Worm (Caenorhabditis elegans) whole organism, L4 larva: ENCODE measurements around the gene meg-2.

Source experiments
- F10B5.3 ChIP-seq: sonication (generic microtip); optimal IDR thresholded peaks from 2 replicates; lab custom pipeline; 2016; ENCODE audit warnings: mild to moderate bottlenecking, missing genetic modification characterization, missing compliant biosample characterization
- F49E8.2 ChIP-seq: sonication (generic microtip); optimal IDR thresholded peaks from 2 replicates; lab custom pipeline; 2016; ENCODE audit warnings: missing compliant biosample characterization, mild to moderate bottlenecking, missing genetic modification characterization, borderline replicate concordance
- R02D3.7 ChIP-seq: fragments of 150-350 bp; sonication (generic microtip); optimal IDR thresholded peaks from 3 replicates; lab custom pipeline; 2014; ENCODE audit warnings: missing biosample characterization, missing genetic modification characterization
- Y48G9A.11 ChIP-seq: fragments of 200-800 bp; sonication (Bioruptor generic); IDR thresholded peaks from 2 replicates; pipeline ENCODE4 v1.3.6; 2022; ENCODE audit warnings: missing genetic modification reagents, missing genetic modification characterization, missing compliant biosample characterization
- Y5F2A.4 ChIP-seq: fragments of 200-800 bp; sonication (Bioruptor generic); optimal IDR thresholded peaks from 2 replicates; lab custom pipeline; 2018; ENCODE audit warnings: mild to moderate bottlenecking, missing genetic modification characterization, missing compliant biosample characterization
- ZK337.2 ChIP-seq: fragments of 200-800 bp; sonication (Bioruptor generic); IDR thresholded peaks from 2 replicates; pipeline ENCODE4 v1.3.6; 2022; ENCODE audit warnings: missing genetic modification reagents, missing genetic modification characterization, missing compliant biosample characterization
- ZK546.5 ChIP-seq, 2 experiments: sonication (generic microtip); optimal IDR thresholded peaks; 2 replicates each; lab custom pipeline; 2017; ENCODE audit warnings: missing biosample characterization in 2 of 2, missing genetic modification characterization in 2 of 2
- aly-2 ChIP-seq: sonication (generic microtip); optimal IDR thresholded peaks from 2 replicates; lab custom pipeline; 2018; ENCODE audit warnings: missing biosample characterization, missing genetic modification characterization
- ceh-62 ChIP-seq: sonication (generic microtip); optimal IDR thresholded peaks from 2 replicates; lab custom pipeline; 2017; ENCODE audit warnings: missing biosample characterization, missing genetic modification characterization
- ceh-82 ChIP-seq: sonication (generic microtip); optimal IDR thresholded peaks from 2 replicates; lab custom pipeline; 2017; ENCODE audit warnings: missing biosample characterization, missing genetic modification characterization
- ces-1 ChIP-seq: fragments of 150-350 bp; sonication (generic microtip); optimal IDR thresholded peaks from 4 replicates; lab custom pipeline; 2014; ENCODE audit warnings: missing biosample characterization, missing genetic modification reagents, missing genetic modification characterization
- daf-12 ChIP-seq: fragments of 150-350 bp; optimal IDR thresholded peaks from 2 replicates; lab custom pipeline; 2014; ENCODE audit warnings: missing biosample characterization, missing genetic modification reagents, missing genetic modification characterization
- daf-16 ChIP-seq, 3 experiments: sonication (generic microtip); optimal IDR thresholded peaks; 2 replicates each; lab custom pipeline; 2016 to 2017; ENCODE audit warnings: missing genetic modification characterization in 3 of 3, missing genetic modification reagents in 3 of 3, mild to moderate bottlenecking in 2 of 3, missing compliant biosample characterization in 2 of 3, missing biosample characterization in 1 of 3, moderate library complexity in 1 of 3
- dmd-6 ChIP-seq: fragments of 200-800 bp; sonication (Bioruptor generic); IDR thresholded peaks from 2 replicates; pipeline ENCODE4 v1.3.6; 2022; ENCODE audit warnings: missing genetic modification reagents, missing genetic modification characterization, missing compliant biosample characterization
- dpl-1 ChIP-seq: fragments of 150-350 bp; optimal IDR thresholded peaks from 2 replicates; lab custom pipeline; 2014; ENCODE audit warnings: missing biosample characterization, missing genetic modification reagents, missing genetic modification characterization
- duxl-1 ChIP-seq: sonication (generic microtip); optimal IDR thresholded peaks from 2 replicates; lab custom pipeline; 2016; ENCODE audit warnings: mild to moderate bottlenecking, missing genetic modification characterization, moderate library complexity, missing compliant biosample characterization; ENCODE audit not compliant: poor library complexity
- dve-1 ChIP-seq: sonication (generic microtip); optimal IDR thresholded peaks from 2 replicates; lab custom pipeline; 2017; ENCODE audit warnings: antibody characterized with exemption, mild to moderate bottlenecking, missing genetic modification characterization, missing compliant biosample characterization; ENCODE audit not compliant: insufficient read depth
- egl-27 ChIP-seq: sonication (generic microtip); optimal IDR thresholded peaks from 3 replicates; lab custom pipeline; 2017; ENCODE audit warnings: missing biosample characterization, missing genetic modification reagents, missing genetic modification characterization
- egl-43 ChIP-seq: fragments of 200-800 bp; sonication (Bioruptor generic); IDR thresholded peaks from 2 replicates; pipeline ENCODE4 v1.3.6; 2022; ENCODE audit warnings: missing genetic modification reagents, missing genetic modification characterization, missing compliant biosample characterization
- fos-1 ChIP-seq: fragments of 150-350 bp; optimal IDR thresholded peaks from 2 replicates; lab custom pipeline; 2014; ENCODE audit warnings: missing biosample characterization, missing genetic modification characterization
- hif-1 ChIP-seq, 2 experiments: sonication (generic microtip); optimal IDR thresholded peaks; 2 replicates each; lab custom pipeline; 2016 to 2017; ENCODE audit warnings: missing compliant biosample characterization in 2 of 2, missing genetic modification characterization in 2 of 2, missing genetic modification reagents in 2 of 2, missing genotype in 2 of 2, mild to moderate bottlenecking in 1 of 2
- hlh-11 ChIP-seq: fragments of 200-800 bp; sonication (Bioruptor generic); optimal IDR thresholded peaks from 2 replicates; lab custom pipeline; 2018; ENCODE audit warnings: mild to moderate bottlenecking, missing genetic modification characterization, missing compliant biosample characterization
- hlh-30 ChIP-seq: sonication (generic microtip); optimal IDR thresholded peaks from 2 replicates; lab custom pipeline; 2017; ENCODE audit warnings: antibody characterized with exemption, mild to moderate bottlenecking, missing genetic modification characterization, missing compliant biosample characterization; ENCODE audit not compliant: insufficient read depth
- jun-1 ChIP-seq: fragments of 150-350 bp; optimal IDR thresholded peaks from 2 replicates; lab custom pipeline; 2014; ENCODE audit warnings: missing biosample characterization, missing genetic modification reagents, missing genetic modification characterization
- lin-1 ChIP-seq: fragments of 200-800 bp; sonication (Bioruptor generic); IDR thresholded peaks from 2 replicates; pipeline ENCODE4 v1.3.6; 2022; ENCODE audit warnings: missing genetic modification reagents, missing genetic modification characterization, missing compliant biosample characterization
- lin-13 ChIP-seq: fragments of 150-350 bp; optimal IDR thresholded peaks from 2 replicates; lab custom pipeline; 2014; ENCODE audit warnings: missing biosample characterization, missing genetic modification reagents, missing genetic modification characterization
- lin-29 ChIP-seq: fragments of 200-800 bp; sonication (Bioruptor generic); IDR thresholded peaks from 2 replicates; pipeline ENCODE4 v1.3.6; 2022; ENCODE audit warnings: missing genetic modification reagents, missing genetic modification characterization, missing compliant biosample characterization
- lin-38 ChIP-seq: fragments of 200-800 bp; sonication (Bioruptor generic); IDR thresholded peaks from 2 replicates; pipeline ENCODE4 v1.3.6; 2022; ENCODE audit warnings: missing genetic modification reagents, missing genetic modification characterization, missing compliant biosample characterization
- lir-3 ChIP-seq: sonication (generic microtip); optimal IDR thresholded peaks from 2 replicates; lab custom pipeline; 2016; ENCODE audit warnings: mild to moderate bottlenecking, missing genetic modification characterization, missing compliant biosample characterization
- mdl-1 ChIP-seq, 2 experiments: fragments of 150-350 bp in 1 of 2; sonication (generic microtip) in 1 of 2; optimal IDR thresholded peaks; 2 replicates each; lab custom pipeline; 2014 to 2017; ENCODE audit warnings: missing biosample characterization in 2 of 2, missing genetic modification characterization in 2 of 2
- mes-2 ChIP-seq: sonication (generic microtip); optimal IDR thresholded peaks from 2 replicates; lab custom pipeline; 2016; ENCODE audit warnings: missing genotype, mild to moderate bottlenecking, missing genetic modification characterization, missing compliant biosample characterization; ENCODE audit not compliant: poor library complexity, severe bottlenecking
- nhr-10 ChIP-seq: fragments of 150-350 bp; optimal IDR thresholded peaks from 2 replicates; lab custom pipeline; 2014; ENCODE audit warnings: missing biosample characterization, missing genetic modification characterization
- nhr-102 ChIP-seq: sonication (generic microtip); optimal IDR thresholded peaks from 2 replicates; lab custom pipeline; 2016; ENCODE audit warnings: mild to moderate bottlenecking, missing genetic modification characterization, moderate library complexity, missing compliant biosample characterization
- nhr-25 ChIP-seq: sonication (generic microtip); optimal IDR thresholded peaks from 2 replicates; lab custom pipeline; 2017; ENCODE audit warnings: missing genetic modification characterization, mild to moderate bottlenecking, missing compliant biosample characterization, antibody characterized with exemption, moderate library complexity, borderline replicate concordance; ENCODE audit not compliant: insufficient read depth
- nhr-28 ChIP-seq: fragments of 150-350 bp; optimal IDR thresholded peaks from 2 replicates; lab custom pipeline; 2014; ENCODE audit warnings: missing biosample characterization, missing genetic modification characterization
- nhr-42 ChIP-seq: fragments of 200-800 bp; sonication (Bioruptor generic); IDR thresholded peaks from 2 replicates; pipeline ENCODE4 v1.3.6; 2022; ENCODE audit warnings: missing genetic modification characterization, missing compliant biosample characterization
- nhr-48 ChIP-seq: sonication (generic microtip); optimal IDR thresholded peaks from 2 replicates; lab custom pipeline; 2016; ENCODE audit warnings: mild to moderate bottlenecking, missing genetic modification characterization, missing compliant biosample characterization
- nhr-6 ChIP-seq: fragments of 150-350 bp; optimal IDR thresholded peaks from 2 replicates; lab custom pipeline; 2014; ENCODE audit warnings: missing biosample characterization, missing genetic modification characterization
- nhr-76 ChIP-seq: fragments of 150-350 bp; optimal IDR thresholded peaks from 2 replicates; lab custom pipeline; 2014; ENCODE audit warnings: missing biosample characterization, missing genetic modification characterization
- php-3 ChIP-seq: fragments of 200-800 bp; sonication (Bioruptor generic); IDR thresholded peaks from 2 replicates; pipeline ENCODE4 v1.3.6; 2022; ENCODE audit warnings: missing genetic modification reagents, missing genetic modification characterization, missing compliant biosample characterization
- pqm-1 ChIP-seq: sonication (generic microtip); optimal IDR thresholded peaks from 2 replicates; lab custom pipeline; 2017; ENCODE audit warnings: missing biosample characterization, missing genetic modification characterization
- sdz-12 ChIP-seq: fragments of 200-800 bp; sonication (Bioruptor generic); optimal IDR thresholded peaks from 2 replicates; lab custom pipeline; 2018; ENCODE audit warnings: mild to moderate bottlenecking, missing genetic modification characterization, missing compliant biosample characterization
- snpc-1.2 ChIP-seq: fragments of 200-800 bp; sonication (Bioruptor generic); IDR thresholded peaks from 2 replicates; pipeline ENCODE4 v1.3.6; 2022; ENCODE audit warnings: missing genetic modification reagents, missing genetic modification characterization, missing compliant biosample characterization
- snpc-4 ChIP-seq: fragments of 150-350 bp; optimal IDR thresholded peaks from 2 replicates; lab custom pipeline; 2014; ENCODE audit warnings: missing biosample characterization, missing genetic modification characterization
- zag-1 ChIP-seq: fragments of 150-350 bp; optimal IDR thresholded peaks from 2 replicates; lab custom pipeline; 2014; ENCODE audit warnings: missing biosample characterization, missing genetic modification characterization
- zfp-3 ChIP-seq: fragments of 200-800 bp; sonication (Bioruptor generic); conservative IDR thresholded peaks from 2 replicates; pipeline ENCODE4 v1.3.6; 2022; ENCODE audit warnings: missing genetic modification reagents, missing genetic modification characterization, missing compliant biosample characterization
- zip-11 ChIP-seq: fragments of 200-800 bp; sonication (Bioruptor generic); IDR thresholded peaks from 2 replicates; pipeline ENCODE4 v1.3.6; 2022; ENCODE audit warnings: missing genetic modification characterization, missing compliant biosample characterization

meg-2 gene

DNA sequence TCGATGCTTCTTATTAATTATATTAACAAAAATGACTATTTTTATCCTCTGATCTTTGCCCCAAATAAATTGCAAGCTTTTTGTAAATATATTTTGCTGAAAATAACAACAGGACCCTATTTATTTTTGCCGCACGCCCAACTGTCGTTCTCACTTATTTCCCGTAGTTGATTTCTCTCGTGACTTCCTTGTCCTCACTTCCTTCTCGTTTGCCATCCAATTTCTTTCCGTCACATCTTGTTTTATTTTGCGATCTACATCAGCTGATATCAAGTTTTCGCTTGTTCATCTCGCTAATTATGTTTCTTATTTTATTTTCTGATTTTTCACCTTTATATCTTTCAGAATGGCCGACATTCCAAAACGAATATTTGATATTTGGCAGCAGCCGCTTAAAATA lies 49.4 kb upstream of the meg-2 start, which contains the start of gene F48F7.5 (continued):
- TF ChIP-seq daf-16 (GFP tag; optimal IDR thresholded peaks at IDR 0.05; lab: Kevin White, UChicago) (peak in 1 of 2 experiments; percentile 94), daf-16 (tag; optimal IDR thresholded peaks at IDR 0.05; lab: Kevin White, UChicago) (no peak)
- TF ChIP-seq, all 104 proteins: peak for 13

DNA sequence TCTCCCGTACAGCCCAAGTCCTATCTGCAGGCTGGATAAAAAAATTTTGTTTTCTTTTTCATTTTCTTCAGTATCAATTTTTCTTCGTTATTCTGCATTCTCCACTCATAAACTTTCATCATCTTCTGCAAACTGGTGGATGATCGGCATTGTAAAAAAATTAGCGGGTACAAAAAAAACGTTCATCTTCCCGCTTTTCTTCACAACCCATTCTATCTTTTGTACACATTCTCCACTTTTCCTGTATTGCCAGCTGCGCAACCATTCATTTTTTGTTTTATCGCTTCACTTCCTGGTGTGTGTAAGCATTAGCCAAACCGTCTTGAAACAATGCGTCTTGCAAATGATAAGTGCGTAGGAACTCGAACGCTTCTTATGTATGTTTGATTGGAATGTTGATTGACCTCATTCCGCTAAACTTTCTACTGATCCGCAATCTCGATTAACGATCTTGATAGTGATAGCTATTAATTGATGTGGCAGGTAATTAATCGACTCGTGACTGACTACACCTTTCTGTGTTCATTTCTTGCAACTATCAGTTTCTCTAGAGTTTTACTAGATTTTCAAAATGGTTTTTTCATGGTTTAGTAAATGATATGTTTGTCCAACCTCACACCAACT lies 48.6 kb upstream of the meg-2 start:
- peak; percentile 85 for TF ChIP-seq nhr-48
- peak; percentile 41 for TF ChIP-seq dve-1
- TF ChIP-seq nhr-102 (tag; lab: Kevin White, UChicago), result no peak
- no peak for TF ChIP-seq nhr-10 (tag; lab: Kevin White, UChicago)
- no peak for TF ChIP-seq lin-13 (GFP tag; lab: Kevin White, UChicago)
- TF ChIP-seq nhr-6, result no peak
- no peak for TF ChIP-seq ceh-62 (tag; lab: Kevin White, UChicago)
- no peak for TF ChIP-seq daf-12 (tag; lab: Kevin White, UChicago)
- no peak for TF ChIP-seq nhr-42 (GFP tag; lab: Robert Waterston, UW)
- TF ChIP-seq ceh-82 (tag; lab: Kevin White, UChicago), result no peak
- no peak for TF ChIP-seq daf-16 (GFP tag; optimal IDR thresholded peaks at IDR 0.05; lab: Kevin White, UChicago)
- peak; percentile 45 for TF ChIP-seq daf-16 (tag; optimal IDR thresholded peaks at IDR 0.05; lab: Kevin White, UChicago)
- TF ChIP-seq ZK546.5 (tag; optimal IDR thresholded peaks at IDR 0.05; lab: Kevin White, UChicago), result no peak
- no peak for TF ChIP-seq dpl-1 (GFP tag; lab: Kevin White, UChicago)
- no peak for TF ChIP-seq hif-1 (tag; optimal IDR thresholded peaks at IDR 0.05; lab: Kevin White, UChicago)
- TF ChIP-seq jun-1 (tag; lab: Kevin White, UChicago), result no peak
- no peak for TF ChIP-seq aly-2
- no peak for TF ChIP-seq zag-1 (tag; lab: Kevin White, UChicago)
- TF ChIP-seq F10B5.3 (tag; lab: Kevin White, UChicago), result no peak
- peak; percentile 68 for TF ChIP-seq hlh-11 (tag; lab: Kevin White, UChicago)
- TF ChIP-seq nhr-28 (tag; lab: Kevin White, UChicago), result peak; percentile 99
- TF ChIP-seq F49E8.2 (tag; lab: Kevin White, UChicago), result no peak
- peak; percentile 54; the same call in 1 of the 2 replicates for TF ChIP-seq php-3
- no peak for TF ChIP-seq snpc-4 (tag; lab: Kevin White, UChicago)
- peak; percentile 19 for TF ChIP-seq nhr-25 (tag; lab: Kevin White, UChicago)
- no peak for TF ChIP-seq lin-38 (GFP tag; lab: Robert Waterston, UW)
- no peak for TF ChIP-seq mdl-1 (tag; optimal IDR thresholded peaks at IDR 0.05; lab: Kevin White, UChicago)
- no peak for TF ChIP-seq ZK337.2 (GFP tag; lab: Robert Waterston, UW)
- no peak for TF ChIP-seq lir-3 (tag; lab: Kevin White, UChicago)
- TF ChIP-seq dmd-6 (GFP tag; lab: Robert Waterston, UW), result peak; percentile 58
- TF ChIP-seq nhr-76 (tag; lab: Kevin White, UChicago), result no peak
- TF ChIP-seq hlh-30 (tag; lab: Kevin White, UChicago), result peak; percentile 37
- no peak for TF ChIP-seq sdz-12 (GFP tag; lab: Kevin White, UChicago)
- no peak for TF ChIP-seq zip-11 (GFP tag; lab: Robert Waterston, UW)
- no peak for TF ChIP-seq lin-1 (GFP tag; lab: Robert Waterston, UW)
- no peak for TF ChIP-seq fos-1 (tag; lab: Kevin White, UChicago)
- TF ChIP-seq pqm-1, result no peak
- no peak for TF ChIP-seq lin-29 (GFP tag; lab: Robert Waterston, UW)
- TF ChIP-seq duxl-1 (tag; lab: Kevin White, UChicago), result no peak
- no peak for TF ChIP-seq R02D3.7 (tag; lab: Kevin White, UChicago)
- TF ChIP-seq Y48G9A.11 (GFP tag; lab: Robert Waterston, UW), result no peak
- no peak for TF ChIP-seq egl-27 (tag; lab: Kevin White, UChicago)
- no peak for TF ChIP-seq Y5F2A.4 (GFP tag; lab: Kevin White, UChicago)
- no peak for TF ChIP-seq mes-2
- TF ChIP-seq ces-1, result no peak
- TF ChIP-seq snpc-1.2 (GFP tag; lab: Robert Waterston, UW), result no peak
- no peak for TF ChIP-seq egl-43 (GFP tag; lab: Robert Waterston, UW)
- no peak for TF ChIP-seq zfp-3
